Fruit fly (Drosophila melanogaster) whole organism, embryonic: Measurements from ENCODE around the gene CG6785.

ENCODE experiments used
- Atf-2 ChIP-seq: fragments of 200-800 bp; sonication (Bioruptor generic); optimal IDR thresholded peaks from 2 replicates; lab custom pipeline; 2016; ENCODE audit warnings: missing biosample characterization, missing genetic modification characterization
- Bteb2 ChIP-seq: fragments of 200-800 bp; sonication (Bioruptor generic); optimal IDR thresholded peaks from 2 replicates; lab custom pipeline; 2016; ENCODE audit warnings: missing biosample characterization, missing genetic modification characterization
- CG10321 ChIP-seq: fragments of 200-800 bp; sonication (Bioruptor generic); IDR thresholded peaks from 2 replicates; pipeline ENCODE4 v1.3.6; 2022; ENCODE audit warnings: missing biosample characterization, missing genetic modification characterization
- CG11696 ChIP-seq: fragments of 200-800 bp; sonication (Bioruptor generic); IDR thresholded peaks from 2 replicates; pipeline ENCODE4 v1.3.6; 2022; ENCODE audit warnings: missing biosample characterization, missing genetic modification characterization
- CG12104 ChIP-seq: fragments of 200-800 bp; sonication (Bioruptor generic); optimal IDR thresholded peaks from 3 replicates; lab custom pipeline; 2016; ENCODE audit warnings: missing biosample characterization, missing genetic modification characterization
- CG12299 ChIP-seq: fragments of 200-800 bp; sonication (Bioruptor generic); optimal IDR thresholded peaks from 2 replicates; lab custom pipeline; 2018; ENCODE audit warnings: missing biosample characterization, mild to moderate bottlenecking, missing genetic modification characterization
- CG13287 ChIP-seq: fragments of 200-800 bp; sonication (Bioruptor generic); IDR thresholded peaks from 2 replicates; pipeline ENCODE4 v1.3.6; 2022; ENCODE audit warnings: missing biosample characterization, missing genetic modification characterization; ENCODE audit not compliant: partially characterized antibody
- CG14860 ChIP-seq: fragments of 200-800 bp; sonication (Bioruptor generic); IDR thresholded peaks from 3 replicates; pipeline ENCODE4 v1.3.6; 2022; ENCODE audit warnings: missing biosample characterization, missing genetic modification characterization; ENCODE audit not compliant: partially characterized antibody
- CG15601 ChIP-seq: fragments of 200-800 bp; sonication (Bioruptor generic); optimal IDR thresholded peaks from 3 replicates; lab custom pipeline; 2019; ENCODE audit warnings: missing biosample characterization, mild to moderate bottlenecking, missing genetic modification characterization, moderate library complexity
- CG16813 ChIP-seq: fragments of 200-800 bp; sonication (Bioruptor generic); IDR thresholded peaks from 3 replicates; pipeline ENCODE4 v1.3.6; 2022; ENCODE audit warnings: missing biosample characterization, missing genetic modification characterization; ENCODE audit not compliant: partially characterized antibody
- CG1792 ChIP-seq: fragments of 200-800 bp; sonication (Bioruptor generic); optimal IDR thresholded peaks from 2 replicates; lab custom pipeline; 2016; ENCODE audit warnings: missing biosample characterization, missing genetic modification characterization
- CG2712 ChIP-seq: fragments of 200-800 bp; optimal IDR thresholded peaks from 3 replicates; lab custom pipeline; 2019; ENCODE audit warnings: missing biosample characterization, mild to moderate bottlenecking, missing genetic modification characterization, moderate library complexity
- CG31388 ChIP-seq: fragments of 200-800 bp; sonication (Bioruptor generic); optimal IDR thresholded peaks from 2 replicates; lab custom pipeline; 2016; ENCODE audit warnings: missing biosample characterization, missing genetic modification characterization
- CG3163 ChIP-seq: fragments of 200-800 bp; sonication (Bioruptor generic); optimal IDR thresholded peaks from 3 replicates; lab custom pipeline; 2016; ENCODE audit warnings: missing biosample characterization, missing genetic modification characterization
- CG3281 ChIP-seq: fragments of 200-800 bp; sonication (Bioruptor generic); optimal IDR thresholded peaks from 3 replicates; lab custom pipeline; 2017; ENCODE audit warnings: missing biosample characterization, mild to moderate bottlenecking, missing genetic modification characterization
- CG4282 ChIP-seq: fragments of 200-800 bp; sonication (Bioruptor generic); optimal IDR thresholded peaks from 2 replicates; lab custom pipeline; 2016; ENCODE audit warnings: missing biosample characterization, missing genetic modification characterization
- CG5953 ChIP-seq: fragments of 200-800 bp; sonication (Bioruptor generic); IDR thresholded peaks from 2 replicates; pipeline ENCODE4 v1.3.6; 2022; ENCODE audit warnings: missing biosample characterization, missing genetic modification characterization
- CG7786 ChIP-seq: fragments of 200-800 bp; sonication (Bioruptor generic); optimal IDR thresholded peaks from 2 replicates; lab custom pipeline; 2016; ENCODE audit warnings: missing biosample characterization, missing genetic modification characterization
- CG7928 ChIP-seq: fragments of 200-800 bp; sonication (Bioruptor generic); optimal IDR thresholded peaks from 2 replicates; lab custom pipeline; 2017; ENCODE audit warnings: missing biosample characterization, mild to moderate bottlenecking, missing genetic modification characterization
- CG9932 ChIP-seq: fragments of 200-800 bp; sonication (Bioruptor generic); IDR thresholded peaks from 2 replicates; pipeline ENCODE4 v1.3.6; 2022; ENCODE audit warnings: missing biosample characterization, missing genetic modification characterization
- Chrac-16 ChIP-seq: fragments of 200-800 bp; sonication (Bioruptor generic); optimal IDR thresholded peaks from 3 replicates; lab custom pipeline; 2016; ENCODE audit warnings: missing biosample characterization, missing genetic modification characterization
- Doc2 ChIP-seq: fragments of 200-800 bp; sonication (Bioruptor generic); IDR thresholded peaks from 2 replicates; pipeline ENCODE4 v1.3.6; 2022; ENCODE audit warnings: missing biosample characterization, missing genetic modification characterization
- Doc3 ChIP-seq: fragments of 200-800 bp; sonication (Bioruptor generic); IDR thresholded peaks from 3 replicates; pipeline ENCODE4 v1.3.6; 2022; ENCODE audit warnings: missing biosample characterization, missing genetic modification characterization; ENCODE audit not compliant: partially characterized antibody
- E2f2 ChIP-seq: fragments of 200-800 bp; sonication (Bioruptor generic); IDR thresholded peaks from 2 replicates; pipeline ENCODE4 v1.3.6; 2022; ENCODE audit warnings: missing biosample characterization, missing genetic modification characterization
- Eip74EF ChIP-seq, 2 experiments: fragments of 200-800 bp in 1 of 2; fragments of >200 bp in 1 of 2; sonication (Bioruptor generic) in 1 of 2; optimal IDR thresholded peaks; 2 replicates each; lab custom pipeline; 2017 to 2019; ENCODE audit warnings: missing biosample characterization in 2 of 2, missing genetic modification characterization in 2 of 2, mild to moderate bottlenecking in 1 of 2, moderate library complexity in 1 of 2
- NC2β ChIP-seq: fragments of 200-800 bp; sonication (Bioruptor generic); optimal IDR thresholded peaks from 2 replicates; lab custom pipeline; 2016; ENCODE audit warnings: missing biosample characterization, missing genetic modification characterization
- Pdp1 ChIP-seq, 2 experiments: fragments of 200-800 bp; sonication (Bioruptor generic); optimal IDR thresholded peaks; 3 replicates each; lab custom pipeline; 2016; ENCODE audit warnings: missing biosample characterization in 2 of 2, missing genetic modification characterization in 2 of 2, mild to moderate bottlenecking in 1 of 2, moderate library complexity in 1 of 2
- Tbp ChIP-seq: fragments of >200 bp; optimal IDR thresholded peaks from 2 replicates; lab custom pipeline; 2018; ENCODE audit warnings: missing biosample characterization, missing genetic modification characterization
- Trl ChIP-seq, 3 experiments: fragments of >200 bp in 2 of 3; fragments of 200-800 bp in 1 of 3; sonication (Bioruptor generic) in 1 of 3; optimal IDR thresholded peaks; 2 replicates in 1 of 3; 3 replicates in 2 of 3; lab custom pipeline; 2016 to 2017; ENCODE audit warnings: missing biosample characterization in 1 of 3, missing genetic modification characterization in 1 of 3
- Usf ChIP-seq: fragments of 200-800 bp; sonication (Bioruptor generic); optimal IDR thresholded peaks from 2 replicates; lab custom pipeline; 2017; ENCODE audit warnings: missing genotype, missing biosample characterization, missing genetic modification characterization
- YL-1 ChIP-seq: fragments of 200-800 bp; sonication (Bioruptor generic); optimal IDR thresholded peaks from 3 replicates; lab custom pipeline; 2017; ENCODE audit warnings: missing biosample characterization, mild to moderate bottlenecking, missing genetic modification characterization
- ap ChIP-seq: fragments of 200-800 bp; sonication (Bioruptor generic); IDR thresholded peaks from 2 replicates; pipeline ENCODE4 v1.3.6; 2022; ENCODE audit warnings: missing biosample characterization, missing genetic modification characterization
- ase ChIP-seq: fragments of 200-800 bp; sonication (Bioruptor generic); IDR thresholded peaks from 3 replicates; pipeline ENCODE4 v1.3.6; 2022; ENCODE audit warnings: missing biosample characterization, missing genetic modification characterization
- az2 ChIP-seq: fragments of 200-800 bp; sonication (Bioruptor generic); optimal IDR thresholded peaks from 3 replicates; lab custom pipeline; 2016; ENCODE audit warnings: missing biosample characterization, missing genetic modification characterization
- corto ChIP-seq: fragments of 200-800 bp; sonication (Bioruptor generic); optimal IDR thresholded peaks from 2 replicates; lab custom pipeline; 2016; ENCODE audit warnings: missing biosample characterization, mild to moderate bottlenecking, missing genetic modification characterization, moderate library complexity
- fd96Cb ChIP-seq: fragments of 200-800 bp; sonication (Bioruptor generic); optimal IDR thresholded peaks from 2 replicates; lab custom pipeline; 2018; ENCODE audit warnings: missing biosample characterization, mild to moderate bottlenecking, missing genetic modification characterization, moderate library complexity
- gcm ChIP-seq: fragments of 200-800 bp; sonication (Bioruptor generic); optimal IDR thresholded peaks from 2 replicates; lab custom pipeline; 2019; ENCODE audit warnings: missing biosample characterization, mild to moderate bottlenecking, missing genetic modification characterization, moderate library complexity
- jigr1 ChIP-seq: fragments of 200-800 bp; sonication (Bioruptor generic); IDR thresholded peaks from 3 replicates; pipeline ENCODE4 v1.3.6; 2022; ENCODE audit warnings: missing biosample characterization, missing genetic modification characterization
- lab ChIP-seq: fragments of 200-800 bp; sonication (Bioruptor generic); optimal IDR thresholded peaks from 3 replicates; lab custom pipeline; 2017; ENCODE audit warnings: missing biosample characterization, missing genetic modification characterization, mild to moderate bottlenecking, moderate library complexity, missing genetic modification reagents
- lilli ChIP-seq: fragments of 200-800 bp; sonication (Bioruptor generic); optimal IDR thresholded peaks from 3 replicates; lab custom pipeline; 2016; ENCODE audit warnings: missing biosample characterization, missing genetic modification characterization
- p53 ChIP-seq: fragments of 200-800 bp; sonication (Bioruptor generic); optimal IDR thresholded peaks from 2 replicates; lab custom pipeline; 2016; ENCODE audit warnings: missing biosample characterization, missing genetic modification characterization
- prd ChIP-seq, 3 experiments: fragments of >200 bp in 2 of 3; fragments of 200-800 bp in 1 of 3; sonication (Bioruptor generic) in 1 of 3; optimal IDR thresholded peaks in 2 of 3; IDR thresholded peaks in 1 of 3; 2 replicates in 2 of 3; 3 replicates in 1 of 3; pipeline versions ENCODE4 v1.3.6 to Lab custom; 2017 to 2022; ENCODE audit warnings: missing biosample characterization in 1 of 3, missing genetic modification characterization in 1 of 3
- repo ChIP-seq: fragments of 200-800 bp; sonication (Bioruptor generic); optimal IDR thresholded peaks from 2 replicates; lab custom pipeline; 2016; ENCODE audit warnings: missing biosample characterization, missing genetic modification characterization
- sens ChIP-seq: fragments of 200-800 bp; sonication (Bioruptor generic); peaks from one replicate; lab custom pipeline; 2016; ENCODE audit warnings: missing biosample characterization, missing genetic modification characterization
- seq ChIP-seq: fragments of 200-800 bp; sonication (Bioruptor generic); IDR thresholded peaks from 2 replicates; pipeline ENCODE4 v1.3.6; 2022; ENCODE audit warnings: missing biosample characterization, missing genetic modification characterization
- ssp ChIP-seq: fragments of 200-800 bp; sonication (Bioruptor generic); IDR thresholded peaks from 2 replicates; pipeline ENCODE4 v1.3.6; 2022; ENCODE audit warnings: missing biosample characterization, missing genetic modification characterization
- sug ChIP-seq: fragments of 200-800 bp; optimal IDR thresholded peaks from 2 replicates; lab custom pipeline; 2019; ENCODE audit warnings: missing biosample characterization, mild to moderate bottlenecking, missing genetic modification characterization, moderate library complexity
- zfh2 ChIP-seq: fragments of 200-800 bp; sonication (Bioruptor generic); optimal IDR thresholded peaks from 2 replicates; lab custom pipeline; 2016; ENCODE audit warnings: missing biosample characterization, missing genetic modification characterization

Gene CG6785

DNA sequence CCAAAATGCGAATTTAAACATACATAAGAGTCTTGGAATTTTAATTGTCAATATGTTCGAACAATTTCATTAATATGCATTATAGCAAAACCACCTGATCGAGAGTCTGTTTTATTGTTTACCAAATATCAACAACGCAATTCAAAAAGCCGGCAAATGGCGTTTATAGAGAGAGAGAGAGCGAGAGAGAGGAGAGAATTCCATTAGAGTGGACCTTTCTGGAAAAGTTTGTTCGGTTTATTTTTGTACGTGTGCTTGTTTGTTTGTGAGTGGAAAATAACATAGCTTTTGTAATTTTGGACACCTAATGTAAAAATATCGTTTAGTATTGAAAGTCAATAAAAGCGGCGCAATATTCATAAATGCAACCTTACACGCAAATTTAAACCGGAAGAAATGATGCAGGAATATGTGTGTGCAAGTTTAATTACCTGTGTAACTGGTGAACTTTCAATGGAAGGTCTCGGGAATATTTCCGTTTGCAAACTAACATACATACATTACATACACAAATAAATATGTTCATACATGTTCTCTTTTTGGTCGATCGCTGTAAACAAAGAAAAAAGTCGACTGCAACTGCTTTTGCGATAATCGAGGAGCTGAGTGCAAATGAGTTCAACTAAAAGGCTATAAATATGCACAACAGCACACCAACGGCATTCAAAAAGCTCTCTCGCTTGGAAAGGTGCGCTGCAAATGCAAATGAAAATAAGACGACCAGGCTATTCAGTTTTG lies at the start of gene CG6785 (continued):
- peak; percentile 92 for TF ChIP-seq CG15601 (tag; lab: Kevin White, UChicago)
- TF ChIP-seq fd96Cb (tag; lab: Kevin White, UChicago): peak; percentile 56
- TF ChIP-seq CG4282: peak; percentile 64
- peak; percentile 86 for TF ChIP-seq Atf-2 (GFP tag; lab: Kevin White, UChicago)
- TF ChIP-seq p53 (GFP tag; lab: Kevin White, UChicago): peak; percentile 85
- TF ChIP-seq CG11696 (GFP tag; lab: Robert Waterston, UW): no peak
- TF ChIP-seq CG2712 (tag; lab: Kevin White, UChicago): peak; percentile 70
- TF ChIP-seq CG1792 (GFP tag; lab: Kevin White, UChicago): peak; percentile 75
- TF ChIP-seq sug: peak; percentile 57
- TF ChIP-seq prd (optimal IDR thresholded peaks at IDR 0.05; lab: Kevin White, UChicago): no peak
- TF ChIP-seq prd (GFP tag; IDR thresholded peaks at IDR 0.05; lab: Robert Waterston, UW): peak; percentile 55; the same call in 2 of the 3 replicates
- TF ChIP-seq Usf (GFP tag; lab: Kevin White, UChicago): no peak
- peak; percentile 99 for TF ChIP-seq sens (GFP tag; lab: Kevin White, UChicago)
- TF ChIP-seq CG7786 (GFP tag; lab: Kevin White, UChicago): peak; percentile 69
- peak; percentile 76 for TF ChIP-seq CG3281
- TF ChIP-seq Eip74EF (GFP tag; optimal IDR thresholded peaks at IDR 0.05; lab: Kevin White, UChicago): peak in 1 of 2 experiments; percentile 84
- peak; percentile 89 for TF ChIP-seq CG12299
- TF ChIP-seq az2 (GFP tag; lab: Kevin White, UChicago): peak; percentile 72
- TF ChIP-seq lilli: peak; percentile 56
- TF ChIP-seq Tbp (GFP tag; lab: Kevin White, UChicago): no peak
- TF ChIP-seq lab (GFP tag; lab: Kevin White, UChicago): peak; percentile 94
- no peak for TF ChIP-seq CG14860 (GFP tag; lab: Robert Waterston, UW)
- no peak for TF ChIP-seq CG16813 (GFP tag; lab: Robert Waterston, UW)
- no peak for TF ChIP-seq CG31388
- TF ChIP-seq CG7928 (GFP tag; lab: Kevin White, UChicago): peak; percentile 30
- no peak for TF ChIP-seq ap
- TF ChIP-seq CG9932 (GFP tag; lab: Robert Waterston, UW): peak; percentile 30; the same call in 1 of the 2 replicates
- TF ChIP-seq Doc2 (GFP tag; lab: Robert Waterston, UW): no peak
- peak; percentile 91 for TF ChIP-seq gcm
- peak; percentile 77 for TF ChIP-seq CG12104 (GFP tag; lab: Kevin White, UChicago)
- TF ChIP-seq CG5953 (GFP tag; lab: Robert Waterston, UW): peak; percentile 68; the same call in 1 of the 2 replicates
- peak; percentile 81 for TF ChIP-seq Bteb2 (GFP tag; lab: Kevin White, UChicago)
- TF ChIP-seq Pdp1 (GFP tag; optimal IDR thresholded peaks at IDR 0.05; lab: Kevin White, UChicago): peak; percentile 63 to 67
- TF ChIP-seq Doc3 (GFP tag; lab: Robert Waterston, UW): no peak
- peak; percentile 81 for TF ChIP-seq repo
- peak; percentile 54 for TF ChIP-seq CG10321
- TF ChIP-seq E2f2 (GFP tag; lab: Robert Waterston, UW): peak; percentile 48; the same call in 1 of the 2 replicates
- peak; percentile 77; the same call in 1 of the 2 replicates for TF ChIP-seq seq (GFP tag; lab: Robert Waterston, UW)
- no peak for TF ChIP-seq ssp (GFP tag; lab: Robert Waterston, UW)
- TF ChIP-seq corto: peak; percentile 69
- TF ChIP-seq CG3163 (GFP tag; lab: Kevin White, UChicago): peak; percentile 72
- peak; percentile 91 for TF ChIP-seq NC2β
- peak; percentile 15; the same call in 1 of the 2 replicates for TF ChIP-seq CG13287 (GFP tag; lab: Robert Waterston, UW)
- peak; percentile 83 to 97 for TF ChIP-seq Trl (optimal IDR thresholded peaks at IDR 0.05; lab: Kevin White, UChicago)
- TF ChIP-seq Trl (GFP tag; optimal IDR thresholded peaks at IDR 0.05; lab: Kevin White, UChicago): peak; percentile 94
- peak; percentile 19 for TF ChIP-seq Chrac-16 (GFP tag; lab: Kevin White, UChicago)
- TF ChIP-seq jigr1 (GFP tag; lab: Robert Waterston, UW): no peak
- TF ChIP-seq zfh2 (GFP tag; lab: Kevin White, UChicago): no peak
- peak; percentile 92 for TF ChIP-seq YL-1 (GFP tag; lab: Kevin White, UChicago)
- no peak for TF ChIP-seq ase (GFP tag; lab: Robert Waterston, UW)
